Fruit fly (Drosophila melanogaster) whole organism, embryonic: ENCODE results near the gene CG43896.

Source experiments
- CG10979 ChIP-seq: fragments of 200-800 bp; sonication (Bioruptor generic); optimal IDR thresholded peaks from 2 replicates; lab custom pipeline; 2018; ENCODE audit warnings: missing biosample characterization, mild to moderate bottlenecking, missing genetic modification characterization, moderate library complexity
- CG34224 ChIP-seq: fragments of 200-800 bp; sonication (Bioruptor generic); IDR thresholded peaks from 3 replicates; pipeline ENCODE4 v1.3.6; 2022; ENCODE audit warnings: missing biosample characterization, missing genetic modification characterization; ENCODE audit not compliant: partially characterized antibody
- CG8089 ChIP-seq: fragments of 200-800 bp; sonication (Bioruptor generic); optimal IDR thresholded peaks from 3 replicates; lab custom pipeline; 2016; ENCODE audit warnings: missing biosample characterization, missing genetic modification characterization
- Drgx ChIP-seq: fragments of 200-800 bp; sonication (Bioruptor generic); IDR thresholded peaks from 2 replicates; pipeline ENCODE4 v1.3.6; 2022; ENCODE audit warnings: missing biosample characterization, missing genetic modification characterization
- Jarid2 ChIP-seq: fragments of 200-800 bp; sonication (Bioruptor generic); optimal IDR thresholded peaks from 3 replicates; lab custom pipeline; 2017; ENCODE audit warnings: mild to moderate bottlenecking, missing biosample characterization, missing genetic modification reagents, missing genetic modification characterization
- h ChIP-seq: fragments of >200 bp; optimal IDR thresholded peaks from 2 replicates; lab custom pipeline; 2017
- pho ChIP-seq: fragments of 200-800 bp; sonication (Bioruptor generic); optimal IDR thresholded peaks from 2 replicates; lab custom pipeline; 2016; ENCODE audit warnings: missing biosample characterization, missing genetic modification characterization
- tap ChIP-seq: fragments of 200-800 bp; optimal IDR thresholded peaks from 3 replicates; lab custom pipeline; 2019; ENCODE audit warnings: missing biosample characterization, mild to moderate bottlenecking, missing genetic modification characterization, moderate library complexity
- vvl ChIP-seq: fragments of 200-800 bp; sonication (Bioruptor generic); IDR thresholded peaks from 2 replicates; pipeline ENCODE4 v1.3.6; 2022; ENCODE audit warnings: missing biosample characterization, missing genetic modification characterization

DNA sequence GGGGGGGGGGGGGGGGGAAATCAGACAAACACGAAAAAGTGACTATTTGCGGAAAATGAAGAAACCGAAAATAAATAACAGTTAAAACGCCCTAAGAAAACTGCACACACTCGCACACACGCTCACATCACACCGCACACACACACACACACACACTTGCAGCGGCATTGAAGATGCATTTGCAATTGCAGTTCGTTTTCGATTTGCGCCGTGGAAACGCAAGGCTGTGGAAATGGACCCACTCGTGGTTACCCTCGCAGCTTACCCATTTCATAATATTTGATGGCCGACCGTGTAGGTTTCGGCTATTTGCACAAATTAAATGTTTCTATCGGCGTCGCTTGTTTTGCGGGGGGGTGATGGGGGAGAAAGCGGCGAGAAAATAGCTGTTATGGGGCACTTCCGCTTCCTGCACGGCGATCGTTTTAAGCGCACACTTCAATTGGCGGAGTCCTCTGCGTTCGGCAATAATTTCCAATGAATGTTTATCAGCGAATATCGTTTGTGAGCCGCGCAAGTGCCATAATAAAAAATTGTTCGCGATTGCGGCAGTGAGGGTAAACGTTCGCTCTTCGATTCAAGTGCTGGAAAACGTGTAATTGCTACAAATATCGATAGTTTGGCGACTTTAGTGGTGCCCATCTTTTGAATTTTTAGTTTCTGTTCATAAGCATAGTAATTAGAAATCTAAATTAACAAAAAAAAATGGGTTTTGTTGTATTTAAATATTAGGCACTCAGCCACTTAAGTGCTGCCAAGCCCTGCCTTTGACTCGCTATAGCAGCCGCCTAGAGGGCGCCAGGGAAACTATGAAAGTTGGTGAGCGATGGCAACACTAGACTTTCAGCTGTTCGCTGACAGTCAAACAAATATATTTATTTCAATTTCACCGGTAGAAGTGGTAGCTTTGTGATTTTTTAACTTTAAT, 26.7 kb downstream of the CG43896 start, which contains the start of the genes Pop2 and CG6928:
- no peak for TF ChIP-seq h (lab: Kevin White, UChicago)
- TF ChIP-seq vvl (GFP tag; lab: Robert Waterston, UW) = peak; percentile 86
- TF ChIP-seq Drgx (GFP tag; lab: Robert Waterston, UW) = no peak
- TF ChIP-seq CG10979 (tag; lab: Kevin White, UChicago) = peak; percentile 51
- TF ChIP-seq tap (tag; lab: Kevin White, UChicago) = no peak
- peak; percentile 11 for TF ChIP-seq Jarid2 (GFP tag; lab: Kevin White, UChicago)
- TF ChIP-seq CG34224 (GFP tag; lab: Robert Waterston, UW) = peak; percentile 84
- peak; percentile 88 for TF ChIP-seq pho (GFP tag; lab: Kevin White, UChicago)
- peak; percentile 58 for TF ChIP-seq CG8089 (GFP tag; lab: Kevin White, UChicago)
